Fruit fly (Drosophila melanogaster): ENCODE data around the gene p.
A peak's percentile ranks its signal among the peaks of the same experiment; 100 is the strongest.

Gene p

dm6 chr3R:8652731-8653130 lies 17.8 kb downstream of the p start, which contains the start of the genes Sys1 and Dhod (continued):
- no peak for TF ChIP-seq en (GFP tag; optimal IDR thresholded peaks at IDR 0.05)
- TF ChIP-seq tio (GFP tag; optimal IDR thresholded peaks at IDR 0.05): no peak
- TF ChIP-seq CG8089 (GFP tag; optimal IDR thresholded peaks at IDR 0.05): no peak
- TF ChIP-seq CG2889 (GFP tag; IDR thresholded peaks at IDR 0.05): peak; percentile 44; the same call in 2 of the 3 replicates
- TF ChIP-seq twi (tag; optimal IDR thresholded peaks at IDR 0.05): peak; percentile 19
- TF ChIP-seq Bdp1 (GFP tag; optimal IDR thresholded peaks at IDR 0.05): peak; percentile 73
- peak; percentile 58 for TF ChIP-seq nmo (GFP tag; optimal IDR thresholded peaks at IDR 0.05)
- TF ChIP-seq Xbp1 (GFP tag; optimal IDR thresholded peaks at IDR 0.05): peak; percentile 76
- TF ChIP-seq CG7271 (tag; optimal IDR thresholded peaks at IDR 0.05): peak; percentile 36
- peak; percentile 69; the same call in 2 of the 3 replicates for TF ChIP-seq zfh1 (GFP tag; IDR thresholded peaks at IDR 0.05)
- peak; percentile 48 for TF ChIP-seq CG33213 (GFP tag; optimal IDR thresholded peaks at IDR 0.05)
- peak; percentile 59 for TF ChIP-seq ERR (GFP tag; optimal IDR thresholded peaks at IDR 0.05)
- peak; percentile 60 for TF ChIP-seq YL-1 (GFP tag; optimal IDR thresholded peaks at IDR 0.05)
- no peak for TF ChIP-seq CG15011 (GFP tag; optimal IDR thresholded peaks at IDR 0.05)
- peak; percentile 28 for TF ChIP-seq CG3163 (GFP tag; optimal IDR thresholded peaks at IDR 0.05)
- TF ChIP-seq CG17612 (GFP tag; IDR thresholded peaks at IDR 0.05): no peak
- TF ChIP-seq trem (tag; optimal IDR thresholded peaks at IDR 0.05): peak; percentile 77
- peak; percentile 78 for TF ChIP-seq amos (GFP tag; IDR thresholded peaks at IDR 0.05; ENCODE audit: partially characterized antibody)
- TF ChIP-seq BEAF-32 (GFP tag; optimal IDR thresholded peaks at IDR 0.05): peak; percentile 86
- peak; percentile 60 for TF ChIP-seq pho (GFP tag; optimal IDR thresholded peaks at IDR 0.05)
- TF ChIP-seq sd (tag; optimal IDR thresholded peaks at IDR 0.05): peak; percentile 72
- TF ChIP-seq lab (GFP tag; optimal IDR thresholded peaks at IDR 0.05): peak; percentile 70
- TF ChIP-seq CG14441 (GFP tag; IDR thresholded peaks at IDR 0.05): peak; percentile 69
- TF ChIP-seq CG32772 (GFP tag; IDR thresholded peaks at IDR 0.05): peak; percentile 60
- no peak for TF ChIP-seq Vsx1 (GFP tag; optimal IDR thresholded peaks at IDR 0.05)
- TF ChIP-seq lilli (GFP tag; optimal IDR thresholded peaks at IDR 0.05): peak; percentile 89
- TF ChIP-seq tgo (GFP tag; IDR thresholded peaks at IDR 0.05): peak; percentile 76
- no peak for TF ChIP-seq CG10565 (GFP tag; optimal IDR thresholded peaks at IDR 0.05)
- TF ChIP-seq Six4 (GFP tag; optimal IDR thresholded peaks at IDR 0.05): peak; percentile 47
- TF ChIP-seq crc (GFP tag; optimal IDR thresholded peaks at IDR 0.05): peak; percentile 2
- TF ChIP-seq CG15479 (GFP tag; optimal IDR thresholded peaks at IDR 0.05): no peak
- TF ChIP-seq Hsf (GFP tag; optimal IDR thresholded peaks at IDR 0.05): peak; percentile 75
- TF ChIP-seq croc (GFP tag; conservative IDR thresholded peaks at IDR 0.05): no peak
- TF ChIP-seq TFAM (GFP tag; optimal IDR thresholded peaks at IDR 0.05): no peak
- TF ChIP-seq sens (GFP tag): peak; percentile 96
- TF ChIP-seq ara (GFP tag; IDR thresholded peaks at IDR 0.05): no peak
- peak; percentile 52 to 59 for TF ChIP-seq Hr51 (GFP tag; optimal IDR thresholded peaks at IDR 0.05)
- TF ChIP-seq dmrt11E (tag; optimal IDR thresholded peaks at IDR 0.05): peak; percentile 51
- peak; percentile 28 for TF ChIP-seq dmrt99B (tag; optimal IDR thresholded peaks at IDR 0.05)
- TF ChIP-seq pfk (GFP tag; optimal IDR thresholded peaks at IDR 0.05): no peak
- peak; percentile 63 for TF ChIP-seq fu2 (GFP tag; optimal IDR thresholded peaks at IDR 0.05)
- peak; percentile 63 for TF ChIP-seq tin (GFP tag; optimal IDR thresholded peaks at IDR 0.05)
- TF ChIP-seq CG18599 (GFP tag; optimal IDR thresholded peaks at IDR 0.05): peak; percentile 48
- 0 out of 3 replicates have a peak, but pooled peaks have one; percentile 37 for TF ChIP-seq H15 (GFP tag; IDR thresholded peaks at IDR 0.05)
- peak; percentile 6 for TF ChIP-seq slp2 (GFP tag; optimal IDR thresholded peaks at IDR 0.05)
- peak; percentile 33; the same call in 1 of the 2 replicates for TF ChIP-seq Taf1 (GFP tag; IDR thresholded peaks at IDR 0.05)

Measured in whole organism, embryonic.